Worm (Caenorhabditis elegans): Measurements from ENCODE around the gene ntp-1.
A peak's percentile ranks its signal among the peaks of the same experiment; 100 is the strongest.

Gene ntp-1

ce11 chrIV:7759527-7759926, 35.1 kb downstream of the ntp-1 start, which contains the start of gene dsb-3:
Gene dsb-3 (minus strand): TSS chrIV:7759627.
- TF ChIP-seq attf-5 (GFP tag; optimal IDR thresholded peaks at IDR 0.05) = no peak
- no peak for TF ChIP-seq T26A5.8 (tag; optimal IDR thresholded peaks at IDR 0.05)
- no peak for TF ChIP-seq unc-130 (GFP tag; optimal IDR thresholded peaks at IDR 0.05)
- no peak for TF ChIP-seq F33H1.4 (GFP tag; IDR thresholded peaks at IDR 0.05)
- no peak for TF ChIP-seq B0336.3 (GFP tag; IDR thresholded peaks at IDR 0.05)
- TF ChIP-seq Y53F4B.3 (GFP tag; IDR thresholded peaks at IDR 0.05) = no peak
- no peak for TF ChIP-seq mel-28 (tag; optimal IDR thresholded peaks at IDR 0.05; ENCODE audit: borderline replicate concordance)
- TF ChIP-seq bed-1 (GFP tag; IDR thresholded peaks at IDR 0.05) = no peak

ce11 chrIV:7757245-7757644, 37.4 kb downstream of the ntp-1 start, which contains the start of gene C46A5.4:
Gene C46A5.4 (minus strand): TSS chrIV:7757345.
- TF ChIP-seq chd-7 (tag; optimal IDR thresholded peaks at IDR 0.05) = no peak
- TF ChIP-seq mes-4 (tag; optimal IDR thresholded peaks at IDR 0.05) = no peak
- TF ChIP-seq die-1 (tag; optimal IDR thresholded peaks at IDR 0.05) = no peak
- no peak for TF ChIP-seq madf-6 (GFP tag; IDR thresholded peaks at IDR 0.05)
- TF ChIP-seq nhr-27 (tag; optimal IDR thresholded peaks at IDR 0.05) = no peak
- TF ChIP-seq dpff-1 (tag; optimal IDR thresholded peaks at IDR 0.05) = no peak
- no peak for TF ChIP-seq akir-1 (GFP tag; optimal IDR thresholded peaks at IDR 0.05)
- TF ChIP-seq Y53G8AR.9 (GFP tag; conservative IDR thresholded peaks at IDR 0.05) = no peak
- TF ChIP-seq sdz-38 (tag; optimal IDR thresholded peaks at IDR 0.05) = no peak
- no peak for TF ChIP-seq F52B5.7 (tag; optimal IDR thresholded peaks at IDR 0.05)
- TF ChIP-seq cebp-1 (GFP tag; IDR thresholded peaks at IDR 0.05) = no peak
- no peak for TF ChIP-seq cebp-1 (tag; optimal IDR thresholded peaks at IDR 0.05)

ce11 chrIV:7754114-7754513, 40.5 kb downstream of the ntp-1 start:
- TF ChIP-seq egrh-3 (GFP tag; IDR thresholded peaks at IDR 0.05) (peak; percentile 75; the same call in 1 of the 2 replicates), ztf-25 (GFP tag; IDR thresholded peaks at IDR 0.05) (no peak), madf-6 (GFP tag; IDR thresholded peaks at IDR 0.05) (no peak)

ce11 chrIV:7753108-7753507, 41.5 kb downstream of the ntp-1 start, which contains the start of gene col-14:
Gene col-14 (plus strand): TSS chrIV:7753408.
- TF ChIP-seq gei-17 (GFP tag; optimal IDR thresholded peaks at IDR 0.05) (no peak), ZK185.1 (tag; optimal IDR thresholded peaks at IDR 0.05; ENCODE audit: poor library complexity, severe bottlenecking) (no peak), snpc-1.3 (tag; optimal IDR thresholded peaks at IDR 0.05; ENCODE audit: insufficient read depth) (no peak), atf-7 (tag; optimal IDR thresholded peaks at IDR 0.05) (no peak), T26A5.8 (tag; optimal IDR thresholded peaks at IDR 0.05) (no peak), rec-8 (tag; optimal IDR thresholded peaks at IDR 0.05) (no peak), B0336.3 (GFP tag; IDR thresholded peaks at IDR 0.05) (no peak), nhr-179 (tag; optimal IDR thresholded peaks at IDR 0.05) (no peak), die-1 (tag; optimal IDR thresholded peaks at IDR 0.05) (no peak), rpc-1 (optimal IDR thresholded peaks at IDR 0.05) (no peak), rpc-1 (tag; optimal IDR thresholded peaks at IDR 0.05) (no peak), ztf-28 (GFP tag; IDR thresholded peaks at IDR 0.05) (no peak), athp-1 (tag; optimal IDR thresholded peaks at IDR 0.05) (no peak), pha-4 (tag; optimal IDR thresholded peaks at IDR 0.05) (no peak), zim-3 (tag; optimal IDR thresholded peaks at IDR 0.05) (no peak), rcor-1 (GFP tag; IDR thresholded peaks at IDR 0.05) (no peak), ztf-25 (GFP tag; IDR thresholded peaks at IDR 0.05) (no peak), hmg-1.2 (GFP tag; IDR thresholded peaks at IDR 0.05) (no peak), F22D6.2 (tag; optimal IDR thresholded peaks at IDR 0.05) (no peak), ama-1 (optimal IDR thresholded peaks at IDR 0.05) (no peak), ama-1 (GFP tag; optimal IDR thresholded peaks at IDR 0.05) (no peak)
